Worm (Caenorhabditis elegans) whole organism, L2 larva: ENCODE measurements around the gene C42C1.9.

Source experiments
- ZK546.5 ChIP-seq: sonication (generic microtip); optimal IDR thresholded peaks from 2 replicates; lab custom pipeline; 2017; ENCODE audit warnings: missing biosample characterization, missing genetic modification characterization
- egl-27 ChIP-seq: sonication (generic microtip); optimal IDR thresholded peaks from 3 replicates; lab custom pipeline; 2017; ENCODE audit warnings: missing biosample characterization, missing genetic modification reagents, missing genetic modification characterization
- elt-1 ChIP-seq: fragments of 150-350 bp; optimal IDR thresholded peaks from 2 replicates; lab custom pipeline; 2014; ENCODE audit warnings: missing biosample characterization, missing genetic modification characterization
- lin-39 ChIP-seq: fragments of 150-350 bp; optimal IDR thresholded peaks from 2 replicates; lab custom pipeline; 2014; ENCODE audit warnings: missing biosample characterization, missing genetic modification reagents, missing genetic modification characterization
- mab-5 ChIP-seq: fragments of 150-350 bp; optimal IDR thresholded peaks from 2 replicates; lab custom pipeline; 2014; ENCODE audit warnings: missing biosample characterization, missing genetic modification characterization
- nhr-21 ChIP-seq: fragments of 150-350 bp; optimal IDR thresholded peaks from 2 replicates; lab custom pipeline; 2014; ENCODE audit warnings: missing biosample characterization, missing genetic modification characterization
- unc-39 ChIP-seq: fragments of 150-350 bp; optimal IDR thresholded peaks from 2 replicates; lab custom pipeline; 2014; ENCODE audit warnings: missing biosample characterization, missing genetic modification characterization
- zag-1 ChIP-seq: fragments of 150-350 bp; optimal IDR thresholded peaks from 2 replicates; lab custom pipeline; 2014; ENCODE audit warnings: missing biosample characterization, missing genetic modification characterization
- ztf-11 ChIP-seq: sonication (generic microtip); optimal IDR thresholded peaks from 2 replicates; lab custom pipeline; 2017; ENCODE audit warnings: missing biosample characterization, missing genetic modification characterization

- no peak for TF ChIP-seq mab-5 (tag; lab: Kevin White, UChicago)
- no peak for TF ChIP-seq nhr-21 (tag; lab: Kevin White, UChicago)
- no peak for TF ChIP-seq elt-1
- no peak for TF ChIP-seq lin-39 (tag; lab: Kevin White, UChicago)
- no peak for TF ChIP-seq unc-39 (tag; lab: Kevin White, UChicago)
- TF ChIP-seq ZK546.5 (tag; lab: Kevin White, UChicago), result no peak
- TF ChIP-seq zag-1 (tag; lab: Kevin White, UChicago), result no peak
- TF ChIP-seq egl-27 (tag; lab: Kevin White, UChicago), result no peak
- no peak for TF ChIP-seq ztf-11 (tag; lab: Kevin White, UChicago)
Measured at ce11 chrIV:12307720-12308119, 18.5 kb downstream of the C42C1.9 start, which contains the start of gene oac-57.
